Fruit fly (Drosophila melanogaster) whole organism, embryonic: Measurements from ENCODE around the gene CatB.
A peak's percentile ranks its signal among the peaks of the same experiment; 100 is the strongest.

Experiments
- ATbp ChIP-seq: fragments of 200-800 bp; sonication (Bioruptor generic); optimal IDR thresholded peaks from 2 replicates; lab custom pipeline; 2017; ENCODE audit warnings: missing biosample characterization, mild to moderate bottlenecking, missing genetic modification characterization, missing genetic modification reagents
- Adf1 ChIP-seq: fragments of 200-800 bp; sonication (Bioruptor generic); IDR thresholded peaks from 2 replicates; pipeline ENCODE4 v1.3.6; 2022; ENCODE audit warnings: missing biosample characterization, missing genetic modification characterization
- Aef1 ChIP-seq: fragments of 200-800 bp; sonication (Bioruptor generic); IDR thresholded peaks from 3 replicates; pipeline ENCODE4 v1.3.6; 2022; ENCODE audit warnings: missing biosample characterization, missing genetic modification characterization
- Atf3 ChIP-seq: fragments of 200-800 bp; sonication (Bioruptor generic); optimal IDR thresholded peaks from 3 replicates; lab custom pipeline; 2016; ENCODE audit warnings: missing biosample characterization, missing genetic modification characterization
- BtbVII ChIP-seq: fragments of 200-800 bp; sonication (Bioruptor generic); optimal IDR thresholded peaks from 3 replicates; lab custom pipeline; 2017; ENCODE audit warnings: missing biosample characterization, mild to moderate bottlenecking, missing genetic modification characterization
- CG11504 ChIP-seq: fragments of 200-800 bp; sonication (Bioruptor generic); optimal IDR thresholded peaks from 3 replicates; lab custom pipeline; 2019; ENCODE audit warnings: missing biosample characterization, mild to moderate bottlenecking, missing genetic modification characterization, moderate library complexity
- CG12659 ChIP-seq: fragments of 200-800 bp; sonication (Bioruptor generic); optimal IDR thresholded peaks from 3 replicates; lab custom pipeline; 2017; ENCODE audit warnings: mild to moderate bottlenecking, missing biosample characterization, missing genetic modification reagents, missing genetic modification characterization
- CG12744 ChIP-seq: fragments of 200-800 bp; sonication (Bioruptor generic); optimal IDR thresholded peaks from 2 replicates; lab custom pipeline; 2016; ENCODE audit warnings: missing biosample characterization, missing genetic modification characterization
- CG13624 ChIP-seq: fragments of 200-800 bp; sonication (Bioruptor generic); optimal IDR thresholded peaks from 2 replicates; lab custom pipeline; 2016; ENCODE audit warnings: missing biosample characterization, missing genetic modification characterization
- CG13894 ChIP-seq: fragments of 200-800 bp; sonication (Bioruptor generic); optimal IDR thresholded peaks from 3 replicates; lab custom pipeline; 2018; ENCODE audit warnings: missing biosample characterization, mild to moderate bottlenecking, missing genetic modification characterization, moderate library complexity
- CG1602 ChIP-seq: fragments of 200-800 bp; sonication (Bioruptor generic); optimal IDR thresholded peaks from 3 replicates; lab custom pipeline; 2016; ENCODE audit warnings: missing biosample characterization, missing genetic modification characterization
- CG1603 ChIP-seq: fragments of 200-800 bp; sonication (Bioruptor generic); optimal IDR thresholded peaks from 2 replicates; lab custom pipeline; 2019; ENCODE audit warnings: missing biosample characterization, mild to moderate bottlenecking, missing genetic modification characterization, moderate library complexity
- CG17385 ChIP-seq: fragments of 200-800 bp; sonication (Bioruptor generic); optimal IDR thresholded peaks from 3 replicates; lab custom pipeline; 2018; ENCODE audit warnings: missing biosample characterization, mild to moderate bottlenecking, missing genetic modification characterization
- CG18476 ChIP-seq: fragments of 200-800 bp; sonication (Bioruptor generic); optimal IDR thresholded peaks from 2 replicates; lab custom pipeline; 2016; ENCODE audit warnings: missing biosample characterization, mild to moderate bottlenecking, missing genetic modification characterization
- CG31365 ChIP-seq: fragments of 200-800 bp; sonication (Bioruptor generic); optimal IDR thresholded peaks from 2 replicates; lab custom pipeline; 2018; ENCODE audit warnings: missing biosample characterization, mild to moderate bottlenecking, missing genetic modification characterization
- CG3163 ChIP-seq: fragments of 200-800 bp; sonication (Bioruptor generic); optimal IDR thresholded peaks from 3 replicates; lab custom pipeline; 2016; ENCODE audit warnings: missing biosample characterization, missing genetic modification characterization
- CG34376 ChIP-seq: fragments of 200-800 bp; sonication (Bioruptor generic); optimal IDR thresholded peaks from 2 replicates; lab custom pipeline; 2018; ENCODE audit warnings: missing biosample characterization, mild to moderate bottlenecking, missing genetic modification characterization
- CG43689 ChIP-seq: fragments of 200-800 bp; sonication (Bioruptor generic); IDR thresholded peaks from 2 replicates; pipeline ENCODE4 v1.3.6; 2022; ENCODE audit warnings: missing biosample characterization, missing genetic modification characterization
- CG4617 ChIP-seq: fragments of 200-800 bp; sonication (Bioruptor generic); optimal IDR thresholded peaks from 3 replicates; lab custom pipeline; 2016; ENCODE audit warnings: missing biosample characterization, missing genetic modification characterization, borderline replicate concordance
- CG4730 ChIP-seq: fragments of 200-800 bp; sonication (Bioruptor generic); IDR thresholded peaks from 2 replicates; pipeline ENCODE4 v1.3.6; 2022; ENCODE audit warnings: missing biosample characterization, missing genetic modification characterization
- CG6175 ChIP-seq: fragments of 200-800 bp; sonication (Bioruptor generic); IDR thresholded peaks from 3 replicates; pipeline ENCODE4 v1.3.6; 2022; ENCODE audit warnings: missing biosample characterization, missing genetic modification characterization
- CG7745 ChIP-seq: fragments of 200-800 bp; sonication (Bioruptor generic); optimal IDR thresholded peaks from 2 replicates; lab custom pipeline; 2018; ENCODE audit warnings: missing biosample characterization, mild to moderate bottlenecking, missing genetic modification characterization, moderate library complexity
- CG8290 ChIP-seq, 3 experiments: fragments of 200-800 bp; sonication (Bioruptor generic); optimal IDR thresholded peaks; 2 replicates each; lab custom pipeline; 2016 to 2019; ENCODE audit warnings: missing biosample characterization in 3 of 3, missing genetic modification characterization in 3 of 3, mild to moderate bottlenecking in 2 of 3, moderate library complexity in 1 of 3
- CG9215 ChIP-seq: fragments of 200-800 bp; sonication (Bioruptor generic); IDR thresholded peaks from 2 replicates; pipeline ENCODE4 v1.3.6; 2022; ENCODE audit warnings: missing biosample characterization, missing genetic modification characterization
- Dek ChIP-seq: fragments of 200-800 bp; sonication (Bioruptor generic); optimal IDR thresholded peaks from 3 replicates; lab custom pipeline; 2019; ENCODE audit warnings: missing biosample characterization, mild to moderate bottlenecking, missing genetic modification characterization, moderate library complexity
- Dref ChIP-seq: fragments of 200-800 bp; sonication (Bioruptor generic); IDR thresholded peaks from 2 replicates; pipeline ENCODE4 v1.3.6; 2022; ENCODE audit warnings: missing biosample characterization, missing genetic modification characterization
- E2f1 ChIP-seq: fragments of 200-800 bp; sonication (Bioruptor generic); IDR thresholded peaks from 2 replicates; pipeline ENCODE4 v1.3.6; 2022; ENCODE audit warnings: missing biosample characterization, missing genetic modification characterization
- Fer1 ChIP-seq: fragments of 200-800 bp; sonication (Bioruptor generic); optimal IDR thresholded peaks from 2 replicates; lab custom pipeline; 2017; ENCODE audit warnings: missing biosample characterization, mild to moderate bottlenecking, missing genetic modification characterization
- Lhr ChIP-seq: fragments of 200-800 bp; sonication (Bioruptor generic); optimal IDR thresholded peaks from 3 replicates; lab custom pipeline; 2017; ENCODE audit warnings: mild to moderate bottlenecking, missing biosample characterization, missing genetic modification reagents, missing genetic modification characterization
- Scr ChIP-seq: fragments of 200-800 bp; sonication (Bioruptor generic); IDR thresholded peaks from 2 replicates; pipeline ENCODE4 v1.3.6; 2022; ENCODE audit warnings: missing biosample characterization, missing genetic modification characterization; ENCODE audit not compliant: partially characterized antibody
- Spps ChIP-seq: fragments of 200-800 bp; sonication (Bioruptor generic); optimal IDR thresholded peaks from 2 replicates; lab custom pipeline; 2018; ENCODE audit warnings: missing biosample characterization, mild to moderate bottlenecking, missing genetic modification characterization
- ash1 ChIP-seq: fragments of 200-800 bp; sonication (Bioruptor generic); optimal IDR thresholded peaks from 2 replicates; lab custom pipeline; 2018; ENCODE audit warnings: missing biosample characterization, mild to moderate bottlenecking, missing genetic modification characterization
- bcd ChIP-seq: fragments of 200-800 bp; sonication (Bioruptor generic); optimal IDR thresholded peaks from 2 replicates; lab custom pipeline; 2017; ENCODE audit warnings: missing biosample characterization, mild to moderate bottlenecking, missing genetic modification characterization
- br ChIP-seq: fragments of >200 bp; optimal IDR thresholded peaks from 2 replicates; lab custom pipeline; 2017
- bsh ChIP-seq, 2 experiments: fragments of 200-800 bp; sonication (Bioruptor generic); optimal IDR thresholded peaks; 2 replicates each; lab custom pipeline; 2017 to 2018; ENCODE audit warnings: mild to moderate bottlenecking in 2 of 2, missing biosample characterization in 2 of 2, missing genetic modification characterization in 2 of 2, moderate library complexity in 1 of 2
- fd64A ChIP-seq: fragments of 200-800 bp; sonication (Bioruptor generic); optimal IDR thresholded peaks from 3 replicates; lab custom pipeline; 2018; ENCODE audit warnings: missing biosample characterization, mild to moderate bottlenecking, missing genetic modification characterization
- hkb ChIP-seq, 2 experiments: fragments of 200-800 bp in 1 of 2; fragments of >200 bp in 1 of 2; sonication (Bioruptor generic) in 1 of 2; IDR thresholded peaks in 1 of 2; optimal IDR thresholded peaks in 1 of 2; 2 replicates each; pipeline versions ENCODE4 v1.3.6 to Lab custom; 2017 to 2022; ENCODE audit warnings: missing biosample characterization in 1 of 2, missing genetic modification characterization in 1 of 2
- kah ChIP-seq: fragments of 200-800 bp; sonication (Bioruptor generic); optimal IDR thresholded peaks from 2 replicates; lab custom pipeline; 2018; ENCODE audit warnings: missing biosample characterization, mild to moderate bottlenecking, missing genetic modification characterization
- ken ChIP-seq: fragments of 200-800 bp; sonication (Bioruptor generic); IDR thresholded peaks from 3 replicates; pipeline ENCODE4 v1.3.6; 2022; ENCODE audit warnings: missing biosample characterization, missing genetic modification characterization
- odd ChIP-seq: fragments of 200-800 bp; sonication (Bioruptor generic); optimal IDR thresholded peaks from 2 replicates; lab custom pipeline; 2017; ENCODE audit warnings: missing biosample characterization, mild to moderate bottlenecking, missing genetic modification characterization
- pros ChIP-seq: fragments of 200-800 bp; sonication (Bioruptor generic); optimal IDR thresholded peaks from 3 replicates; lab custom pipeline; 2019; ENCODE audit warnings: missing biosample characterization, mild to moderate bottlenecking, missing genetic modification characterization, moderate library complexity
- pum ChIP-seq: fragments of 200-800 bp; sonication (Bioruptor generic); optimal IDR thresholded peaks from 2 replicates; lab custom pipeline; 2016; ENCODE audit warnings: missing biosample characterization, missing genetic modification characterization
- sqz ChIP-seq: fragments of 200-800 bp; sonication (Bioruptor generic); optimal IDR thresholded peaks from 3 replicates; lab custom pipeline; 2018; ENCODE audit warnings: missing biosample characterization, mild to moderate bottlenecking, missing genetic modification characterization
- sr ChIP-seq: fragments of 200-800 bp; sonication (Bioruptor generic); IDR thresholded peaks from 3 replicates; pipeline ENCODE4 v1.3.6; 2022; ENCODE audit warnings: missing biosample characterization, missing genetic modification characterization
- tgo ChIP-seq: fragments of 200-800 bp; sonication (Bioruptor generic); IDR thresholded peaks from 3 replicates; pipeline ENCODE4 v1.3.6; 2022; ENCODE audit warnings: missing biosample characterization, missing genetic modification characterization
- tio ChIP-seq: fragments of 200-800 bp; sonication (Bioruptor generic); optimal IDR thresholded peaks from 2 replicates; lab custom pipeline; 2017; ENCODE audit warnings: missing biosample characterization, missing genetic modification characterization, inconsistent platforms
- wek ChIP-seq: fragments of 200-800 bp; sonication (Bioruptor generic); optimal IDR thresholded peaks from 3 replicates; lab custom pipeline; 2018; ENCODE audit warnings: missing biosample characterization, mild to moderate bottlenecking, missing genetic modification characterization, moderate library complexity
- zen2 ChIP-seq: fragments of 200-800 bp; sonication (Bioruptor generic); IDR thresholded peaks from 3 replicates; pipeline ENCODE4 v1.3.6; 2022; ENCODE audit warnings: missing biosample characterization, missing genetic modification characterization; ENCODE audit not compliant: partially characterized antibody

The CatB gene

DNA sequence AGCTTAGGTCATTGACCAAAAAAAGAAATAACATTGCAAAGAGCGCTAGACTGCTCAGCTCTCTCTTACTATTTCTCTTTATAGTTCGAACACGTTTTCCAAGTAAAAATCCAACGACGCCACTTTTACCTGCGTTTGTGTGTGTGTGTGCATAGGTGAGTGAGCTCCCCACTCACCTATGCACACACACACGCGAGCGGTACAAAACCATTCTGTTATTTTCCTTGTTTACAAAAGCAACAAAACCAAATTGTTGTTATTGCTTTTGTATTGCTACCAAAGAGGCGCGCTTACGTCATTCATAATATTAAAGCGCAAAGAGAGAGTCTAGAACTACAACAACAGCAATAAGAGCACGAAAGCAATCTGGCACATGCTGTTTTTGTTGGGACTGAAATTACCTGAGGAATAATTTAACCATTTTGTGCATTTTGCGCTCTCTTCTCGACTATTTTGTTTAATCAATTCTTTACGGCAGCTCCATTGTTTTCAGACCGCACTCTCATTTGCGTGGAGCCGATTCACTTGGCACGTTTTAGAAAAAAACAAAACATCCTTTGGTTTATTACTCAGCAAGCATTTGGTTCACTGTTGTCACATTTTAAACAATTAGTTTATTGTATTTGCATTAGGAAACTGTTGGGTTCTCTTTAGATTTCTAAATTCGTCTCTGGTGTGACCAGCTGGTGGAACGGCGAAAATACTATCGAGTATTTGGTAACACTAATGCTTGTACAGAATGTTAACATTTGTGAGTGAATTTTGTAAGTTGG is 34.8 kb downstream of the CatB start, which contains the start of gene raw:
Gene raw (minus strand): TSS at position 677 of the 773 bp plus-strand sequence.
- TF ChIP-seq CG1603 (tag; lab: Kevin White, UChicago) (no peak), CG11504 (tag; lab: Kevin White, UChicago) (no peak), Fer1 (GFP tag; lab: Kevin White, UChicago) (peak; percentile 66), Atf3 (peak; percentile 86), br (lab: Kevin White, UChicago) (no peak), CG4730 (GFP tag; lab: Robert Waterston, UW) (no peak), BtbVII (GFP tag; lab: Kevin White, UChicago) (peak; percentile 83), CG31365 (tag; lab: Kevin White, UChicago) (peak; percentile 20), ATbp (GFP tag; lab: Kevin White, UChicago) (peak; percentile 24), odd (GFP tag; lab: Kevin White, UChicago) (no peak), CG13894 (tag; lab: Kevin White, UChicago) (peak; percentile 46), sr (GFP tag; lab: Robert Waterston, UW) (no peak), CG3163 (GFP tag; lab: Kevin White, UChicago) (peak; percentile 99), bcd (GFP tag; lab: Kevin White, UChicago) (no peak), CG17385 (GFP tag; lab: Kevin White, UChicago) (peak; percentile 52), CG43689 (GFP tag; lab: Robert Waterston, UW) (no peak), Adf1 (GFP tag; lab: Robert Waterston, UW) (0 out of 2 replicates have a peak, but pooled peaks have one; percentile 13), CG4617 (peak; percentile 16), Aef1 (GFP tag; lab: Robert Waterston, UW) (peak; percentile 58; the same call in 2 of the 3 replicates), tio (GFP tag; lab: Kevin White, UChicago) (no peak), bsh (GFP tag; optimal IDR thresholded peaks at IDR 0.05; lab: Kevin White, UChicago) (no peak), ken (no peak), CG1602 (GFP tag; lab: Kevin White, UChicago) (no peak), E2f1 (GFP tag; lab: Robert Waterston, UW) (no peak), CG18476 (GFP tag; lab: Kevin White, UChicago) (no peak), pros (peak; percentile 37), CG8290 (GFP tag; optimal IDR thresholded peaks at IDR 0.05; lab: Kevin White, UChicago) (no peak), CG8290 (tag; optimal IDR thresholded peaks at IDR 0.05; lab: Kevin White, UChicago) (peak in 1 of 2 experiments; percentile 24), Scr (GFP tag; lab: Robert Waterston, UW) (no peak), Dek (tag; lab: Kevin White, UChicago) (no peak), ash1 (no peak), Spps (tag; lab: Kevin White, UChicago) (no peak), kah (GFP tag; lab: Kevin White, UChicago) (no peak), Lhr (GFP tag; lab: Kevin White, UChicago) (no peak), zen2 (GFP tag; lab: Robert Waterston, UW) (no peak), CG12744 (GFP tag; lab: Kevin White, UChicago) (no peak), CG12659 (GFP tag; lab: Kevin White, UChicago) (no peak), pum (no peak), fd64A (no peak), sqz (GFP tag; lab: Kevin White, UChicago) (no peak), CG6175 (GFP tag; lab: Robert Waterston, UW) (no peak), hkb (optimal IDR thresholded peaks at IDR 0.05; lab: Kevin White, UChicago) (no peak), hkb (GFP tag; IDR thresholded peaks at IDR 0.05; lab: Robert Waterston, UW) (peak; percentile 40; the same call in 1 of the 2 replicates), CG9215 (GFP tag; lab: Robert Waterston, UW) (no peak), Dref (no peak), CG34376 (peak; percentile 70), wek (GFP tag; lab: Kevin White, UChicago) (peak; percentile 8), tgo (GFP tag; lab: Robert Waterston, UW) (no peak), CG13624 (GFP tag; lab: Kevin White, UChicago) (peak; percentile 50), CG7745 (tag; lab: Kevin White, UChicago) (no peak)
